Worm (Caenorhabditis elegans): ENCODE data around the gene Y81G3A.6.
A peak's percentile ranks its signal among the peaks of the same experiment; 100 is the strongest.
"Not testable (repeated sequence)": the region's sequence is repeated elsewhere in the genome, so short reads cannot be mapped to it uniquely, and the experiment has no call there.

Y81G3A.6 gene

DNA sequence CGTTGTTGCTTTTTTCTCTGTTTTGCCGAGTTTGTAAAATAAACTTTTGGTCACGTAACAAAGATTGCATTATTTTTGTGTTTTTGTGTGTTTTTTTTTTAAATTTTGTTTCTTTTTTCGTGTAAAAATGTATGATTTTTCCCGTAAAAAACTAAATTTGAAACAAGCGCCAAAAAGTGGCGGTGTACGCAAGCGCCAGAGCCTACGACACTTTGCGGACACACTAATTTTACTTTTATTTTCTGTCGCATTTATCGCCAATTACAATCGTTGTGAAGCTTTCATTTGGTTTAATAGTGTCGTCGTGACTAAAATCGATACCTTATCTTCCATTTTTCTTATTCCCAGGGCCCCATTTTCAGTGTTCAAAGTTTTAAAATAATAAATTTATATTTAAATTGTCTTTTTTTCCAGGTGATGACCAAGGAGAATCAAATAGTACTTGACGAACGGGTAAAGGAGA, 1.5 kb upstream of the Y81G3A.6 start, which contains the start of the genes Y81G3A.1 and gcn-2 (continued):
- TF ChIP-seq lir-3 (tag; optimal IDR thresholded peaks at IDR 0.05; ENCODE audit: poor library complexity) = no peak
- TF ChIP-seq hpl-2 (GFP tag; optimal IDR thresholded peaks at IDR 0.05) = no peak
- peak in 1 of 2 experiments; percentile 5 for TF ChIP-seq ztf-11 (tag; optimal IDR thresholded peaks at IDR 0.05)
- peak; percentile 71 for TF ChIP-seq snpc-4 (tag; optimal IDR thresholded peaks at IDR 0.05)
- no peak for TF ChIP-seq aha-1 (tag; optimal IDR thresholded peaks at IDR 0.05)
- TF ChIP-seq snu-23 (GFP tag; optimal IDR thresholded peaks at IDR 0.05) = peak; percentile 66
- TF ChIP-seq ces-1 (GFP tag; optimal IDR thresholded peaks at IDR 0.05) = no peak
- no peak for TF ChIP-seq tlp-1 (tag; optimal IDR thresholded peaks at IDR 0.05)
- no peak for TF ChIP-seq efl-3 (GFP tag; optimal IDR thresholded peaks at IDR 0.05)
- TF ChIP-seq dsc-1 (tag; optimal IDR thresholded peaks at IDR 0.05) = peak; percentile 65
- TF ChIP-seq lin-14 (GFP tag; optimal IDR thresholded peaks at IDR 0.05) = no peak

DNA sequence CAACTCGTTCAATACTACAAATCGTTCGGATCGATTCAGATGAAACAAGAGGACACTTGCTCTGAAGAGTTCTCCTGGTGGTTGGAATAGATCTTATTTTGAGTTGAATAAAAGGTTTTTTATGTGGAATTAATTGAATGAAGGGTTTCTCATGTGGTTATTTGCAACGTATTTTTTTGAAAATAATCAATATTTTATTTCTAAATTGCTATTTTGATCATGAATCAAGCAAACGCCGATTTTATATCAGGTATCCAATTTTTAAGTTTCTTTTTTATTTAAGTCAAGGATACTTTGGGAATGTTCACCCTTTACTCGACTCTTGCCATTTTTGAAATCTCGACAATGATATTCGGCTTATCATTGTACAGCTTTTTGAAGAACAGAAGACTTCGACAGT, 1.7 kb downstream of the Y81G3A.6 start, which contains the start of gene Y81G3A.2:
Y81G3A.2 (plus strand) TSS at position 301 of the 400 bp plus-strand sequence.
- TF ChIP-seq sptf-1 (tag; optimal IDR thresholded peaks at IDR 0.05); egl-13 (tag; optimal IDR thresholded peaks at IDR 0.05); lir-3 (tag; optimal IDR thresholded peaks at IDR 0.05; ENCODE audit: poor library complexity): not testable (repeated sequence)

ce11 chrII:13078848-13079428, 3.4 kb downstream of the Y81G3A.6 start, which contains the start of gene F42G4.6:
F42G4.6 (plus strand) TSS chrII:13079378.
- peak; percentile 6 for TF ChIP-seq nhr-90 (tag; optimal IDR thresholded peaks at IDR 0.05; ENCODE audit: poor library complexity)
- TF ChIP-seq lin-35 (GFP tag; optimal IDR thresholded peaks at IDR 0.05) = peak in 1 of 2 experiments; percentile 19
- TF ChIP-seq elt-2 (tag; optimal IDR thresholded peaks at IDR 0.05) = peak; percentile 87
- TF ChIP-seq mdl-1 (tag; optimal IDR thresholded peaks at IDR 0.05) = peak in 1 of 2 experiments; percentile 19
- TF ChIP-seq blmp-1 (tag; optimal IDR thresholded peaks at IDR 0.05) = peak; percentile 3
- TF ChIP-seq aly-2 (tag; optimal IDR thresholded peaks at IDR 0.05) = no peak
- peak; percentile 34 for TF ChIP-seq nhr-20 (tag; optimal IDR thresholded peaks at IDR 0.05)
- no peak for TF ChIP-seq snpc-4 (tag; optimal IDR thresholded peaks at IDR 0.05)

ce11 chrII:13077746-13078145, 4.6 kb downstream of the Y81G3A.6 start:
- TF ChIP-seq nhr-20 (tag; optimal IDR thresholded peaks at IDR 0.05) (peak; percentile 54), nhr-71 (tag; optimal IDR thresholded peaks at IDR 0.05) (peak; percentile 46), lin-35 (GFP tag; optimal IDR thresholded peaks at IDR 0.05) (peak in 1 of 2 experiments; percentile 58), nhr-19 (GFP tag; conservative IDR thresholded peaks at IDR 0.05) (0 out of 2 replicates have a peak, but pooled peaks have one; percentile 17), efl-1 (optimal IDR thresholded peaks at IDR 0.05) (no peak), efl-1 (GFP tag; optimal IDR thresholded peaks at IDR 0.05 in 1 of 2) (peak in 1 of 2 experiments; percentile 52), dpl-1 (GFP tag; optimal IDR thresholded peaks at IDR 0.05) (no peak), mdl-1 (tag; optimal IDR thresholded peaks at IDR 0.05) (peak in 1 of 2 experiments; percentile 46), lin-14 (GFP tag; optimal IDR thresholded peaks at IDR 0.05) (peak; percentile 22), nhr-90 (tag; optimal IDR thresholded peaks at IDR 0.05; ENCODE audit: poor library complexity) (peak; percentile 44), ceh-82 (tag; optimal IDR thresholded peaks at IDR 0.05) (no peak), elt-2 (tag; optimal IDR thresholded peaks at IDR 0.05) (peak; percentile 98), fkh-4 (tag; optimal IDR thresholded peaks at IDR 0.05; ENCODE audit: borderline replicate concordance) (no peak)

DNA sequence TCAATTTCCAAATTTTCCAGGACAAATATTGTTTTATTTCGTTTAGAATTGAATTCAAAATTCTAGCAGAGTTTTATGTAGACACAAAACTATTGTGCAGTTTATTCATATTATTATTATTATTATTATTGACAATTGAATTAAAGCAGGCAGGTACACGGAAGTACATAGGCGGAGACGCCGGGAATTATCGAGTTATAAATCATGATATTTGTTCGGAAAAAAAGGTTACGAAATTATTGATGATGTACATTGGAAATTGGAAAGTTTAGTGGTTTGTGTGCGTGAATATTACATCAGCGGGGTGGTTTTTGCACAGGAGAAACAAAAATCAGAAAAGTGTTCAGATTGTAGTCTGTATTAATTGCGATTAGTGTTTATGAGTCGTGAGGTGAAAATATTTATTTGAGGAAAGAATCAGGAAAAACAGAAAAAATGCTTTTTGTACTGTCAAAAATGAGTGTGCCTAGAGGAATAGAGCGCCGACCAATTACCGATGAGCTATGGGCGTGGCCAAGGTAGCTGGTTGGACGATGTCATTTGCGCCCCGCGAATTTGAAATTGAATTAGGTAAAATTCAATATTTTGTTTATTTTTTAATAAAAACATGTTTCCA, 5.9 kb downstream of the Y81G3A.6 start:
- TF ChIP-seq nhr-20 (tag; optimal IDR thresholded peaks at IDR 0.05) (no peak), lin-35 (GFP tag; optimal IDR thresholded peaks at IDR 0.05) (no peak), jun-1 (tag; optimal IDR thresholded peaks at IDR 0.05) (no peak), dpl-1 (GFP tag; optimal IDR thresholded peaks at IDR 0.05) (no peak), efl-1 (optimal IDR thresholded peaks at IDR 0.05) (no peak), efl-1 (GFP tag; optimal IDR thresholded peaks at IDR 0.05 in 1 of 2) (peak in 1 of 2 experiments; percentile 75), mef-2 (tag; optimal IDR thresholded peaks at IDR 0.05) (no peak), elt-2 (tag; optimal IDR thresholded peaks at IDR 0.05) (peak; percentile 54), lsy-2 (tag; optimal IDR thresholded peaks at IDR 0.05) (no peak), aha-1 (tag; optimal IDR thresholded peaks at IDR 0.05) (no peak), egl-27 (tag; optimal IDR thresholded peaks at IDR 0.05) (no peak), fkh-4 (tag; optimal IDR thresholded peaks at IDR 0.05; ENCODE audit: borderline replicate concordance) (no peak), ceh-90 (tag; optimal IDR thresholded peaks at IDR 0.05) (no peak), ceh-88 (GFP tag; IDR thresholded peaks at IDR 0.05) (no peak), sptf-1 (tag; optimal IDR thresholded peaks at IDR 0.05) (no peak)
